1 worm cellular context compared by ENCODE assay signal in genomic region chrIV:807027-807516, ce11.
TF ChIP-seq lines count a peak whose summit lies in the region.

Gene Y55F3BL.6 (minus strand): TSS chrIV:807077.

TF ChIP-seq in whole organism, L1 larva, 84 proteins besides CTCF, POLR2A, EP300 and RAD21 (continued from another document):
- TF ChIP-seq sptf-1 (tag; optimal IDR thresholded peaks at IDR 0.05; lab: Kevin White, UChicago) (no peak), vab-15 (tag; optimal IDR thresholded peaks at IDR 0.05; lab: Kevin White, UChicago) (no peak), snpc-4 (tag; optimal IDR thresholded peaks at IDR 0.05; lab: Kevin White, UChicago) (no peak), xbp-1 (tag; optimal IDR thresholded peaks at IDR 0.05; lab: Kevin White, UChicago) (no peak)
TF ChIP-seq in whole organism, L1 larva: peak in this region for 4.
